Worm (Caenorhabditis elegans): ENCODE data around the gene C06E4.8.

DNA sequence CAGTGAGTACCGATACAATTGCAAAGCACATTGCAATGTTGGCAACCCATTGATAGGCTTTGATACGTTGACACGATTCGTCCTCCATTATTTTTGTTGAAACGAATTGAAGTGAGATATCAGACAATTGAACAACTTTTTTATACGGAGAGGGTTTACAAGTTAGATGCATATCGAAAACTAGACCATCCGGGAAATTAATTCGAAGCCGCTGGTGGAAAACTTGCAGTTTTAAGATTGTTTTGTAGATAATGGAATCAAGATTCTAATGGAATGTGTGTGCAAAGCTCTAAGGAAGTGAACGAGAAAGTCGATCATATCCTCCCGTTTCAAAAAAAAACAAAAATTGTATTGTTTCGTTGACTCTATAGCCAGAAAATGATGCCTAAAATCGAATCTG, 39.1 kb downstream of the C06E4.8 start, which contains the start of gene col-114:
- TF ChIP-seq sea-2 (GFP tag; IDR thresholded peaks at IDR 0.05): no peak
- no peak for TF ChIP-seq K11D2.4 (GFP tag; IDR thresholded peaks at IDR 0.05)
- TF ChIP-seq pbrm-1 (GFP tag; IDR thresholded peaks at IDR 0.05): no peak
- no peak for TF ChIP-seq lag-1 (GFP tag; IDR thresholded peaks at IDR 0.05)

Measured in whole organism, young adult.